Worm (Caenorhabditis elegans): ENCODE data around the gene F52E1.2.

- no peak for TF ChIP-seq pqm-1 (tag; optimal IDR thresholded peaks at IDR 0.05)
- no peak for TF ChIP-seq ama-1 (optimal IDR thresholded peaks at IDR 0.05)
- TF ChIP-seq snpc-4 (tag; optimal IDR thresholded peaks at IDR 0.05): no peak
- no peak for TF ChIP-seq lin-13 (GFP tag; optimal IDR thresholded peaks at IDR 0.05)
- TF ChIP-seq unc-62 (GFP tag; optimal IDR thresholded peaks at IDR 0.05): no peak
- no peak for TF ChIP-seq unc-130 (tag; optimal IDR thresholded peaks at IDR 0.05)
These were observed 34.0 kb downstream of the F52E1.2 start, which contains the start of gene lmd-3 for ce11 chrV:8444357-8444856.
